Worm (Caenorhabditis elegans): ENCODE data around the gene R07G3.8.

DNA sequence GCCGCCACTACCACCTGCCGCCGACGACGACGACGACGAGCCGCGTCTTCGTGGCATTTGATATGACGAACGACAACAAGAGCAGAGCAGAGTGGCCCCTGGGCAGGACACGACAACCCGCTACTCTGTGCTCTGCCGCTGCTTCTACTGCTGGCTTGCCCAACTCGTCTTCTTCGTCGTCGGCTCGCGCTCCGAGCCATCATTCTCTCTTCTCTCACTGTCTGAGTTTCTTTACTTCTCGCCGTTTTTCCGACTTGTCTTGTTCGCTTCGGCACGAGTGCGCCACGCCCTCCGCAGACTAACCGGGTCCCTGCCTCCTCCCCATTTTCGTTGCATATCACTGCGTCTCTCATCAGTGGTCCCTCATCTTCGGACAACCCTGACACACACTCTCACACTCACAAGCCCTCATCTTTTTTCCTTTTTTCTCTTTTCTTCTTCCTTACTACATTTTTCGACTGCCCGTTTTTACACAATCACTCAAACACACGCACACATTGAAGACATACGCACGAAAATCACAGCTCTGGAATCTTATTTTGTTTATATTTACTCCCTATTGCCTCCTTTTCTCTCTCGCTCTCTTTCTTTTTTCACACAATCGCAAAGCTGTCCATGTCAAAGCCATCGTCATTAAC, 21.8 kb upstream of the R07G3.8 start:
- TF ChIP-seq ztf-11 (tag; optimal IDR thresholded peaks at IDR 0.05) (no peak), ama-1 (optimal IDR thresholded peaks at IDR 0.05) (no peak), aly-2 (tag; optimal IDR thresholded peaks at IDR 0.05) (no peak), mdl-1 (tag; optimal IDR thresholded peaks at IDR 0.05) (peak; percentile 81 to 84), nhr-10 (tag; optimal IDR thresholded peaks at IDR 0.05) (no peak), zag-1 (tag; optimal IDR thresholded peaks at IDR 0.05) (peak; percentile 89), blmp-1 (tag; optimal IDR thresholded peaks at IDR 0.05; ENCODE audit: insufficient read depth) (no peak), nhr-12 (tag; optimal IDR thresholded peaks at IDR 0.05) (no peak)
